Worm (Caenorhabditis elegans) whole organism, L3 larva: ENCODE results near the gene slc-36.1.

Source experiments
- aly-2 ChIP-seq: fragments of 150-350 bp; optimal IDR thresholded peaks from 2 replicates; lab custom pipeline; 2014; ENCODE audit warnings: missing biosample characterization, missing genetic modification characterization
- ceh-9 ChIP-seq: sonication (generic microtip); optimal IDR thresholded peaks from 2 replicates; lab custom pipeline; 2018; ENCODE audit warnings: missing biosample characterization, missing genetic modification characterization
- fkh-10 ChIP-seq: sonication (generic microtip); optimal IDR thresholded peaks from 2 replicates; lab custom pipeline; 2017; ENCODE audit warnings: missing biosample characterization, missing genetic modification reagents, missing genetic modification characterization
- lin-15B ChIP-seq: fragments of 150-350 bp; optimal IDR thresholded peaks from 2 replicates; lab custom pipeline; 2014; ENCODE audit warnings: missing biosample characterization, missing genetic modification characterization
- mdl-1 ChIP-seq: fragments of 150-350 bp; optimal IDR thresholded peaks from 2 replicates; lab custom pipeline; 2014; ENCODE audit warnings: missing biosample characterization, missing genetic modification characterization
- nhr-237 ChIP-seq: fragments of 150-350 bp; optimal IDR thresholded peaks from 2 replicates; lab custom pipeline; 2014; ENCODE audit warnings: missing biosample characterization, missing genetic modification characterization
- nhr-28 ChIP-seq: fragments of 150-350 bp; optimal IDR thresholded peaks from 2 replicates; lab custom pipeline; 2014; ENCODE audit warnings: missing biosample characterization, missing genetic modification characterization
- pqm-1 ChIP-seq: fragments of 150-350 bp; optimal IDR thresholded peaks from 2 replicates; lab custom pipeline; 2017; ENCODE audit warnings: missing biosample characterization, missing genetic modification characterization, inconsistent platforms
- snpc-4 ChIP-seq: fragments of 150-350 bp; optimal IDR thresholded peaks from 2 replicates; lab custom pipeline; 2014; ENCODE audit warnings: missing biosample characterization, missing genetic modification characterization

ce11 chrIII:13313788-13314187 lies 6.5 kb downstream of the slc-36.1 start, which contains the start of gene Y43F4B.10:
- TF ChIP-seq nhr-28, result no peak
- no peak for TF ChIP-seq snpc-4 (tag; lab: Kevin White, UChicago)
- no peak for TF ChIP-seq nhr-237 (tag; lab: Kevin White, UChicago)
- TF ChIP-seq pqm-1, result no peak
- TF ChIP-seq lin-15B (tag; lab: Kevin White, UChicago), result peak; percentile 46
- no peak for TF ChIP-seq ceh-9 (tag; lab: Kevin White, UChicago)
- TF ChIP-seq fkh-10, result no peak
- no peak for TF ChIP-seq aly-2 (tag; lab: Kevin White, UChicago)
- no peak for TF ChIP-seq mdl-1
